Fruit fly (Drosophila melanogaster) whole organism, embryonic: ENCODE data around the gene Gk2.
A peak's percentile ranks its signal among the peaks of the same experiment; 100 is the strongest.

Experiments used
- CG10431 ChIP-seq: fragments of 200-800 bp; sonication (Bioruptor generic); optimal IDR thresholded peaks from 3 replicates; lab custom pipeline; 2018; ENCODE audit warnings: missing biosample characterization, mild to moderate bottlenecking, missing genetic modification characterization
- CG10654 ChIP-seq: fragments of 200-800 bp; sonication (Bioruptor generic); optimal IDR thresholded peaks from 2 replicates; lab custom pipeline; 2016; ENCODE audit warnings: missing biosample characterization, missing genetic modification characterization
- CG11247 ChIP-seq: fragments of 200-800 bp; sonication (Bioruptor generic); IDR thresholded peaks from 2 replicates; pipeline ENCODE4 v1.3.6; 2022; ENCODE audit warnings: missing biosample characterization, missing genetic modification characterization
- CG13123 ChIP-seq: fragments of 200-800 bp; sonication (Bioruptor generic); optimal IDR thresholded peaks from 2 replicates; lab custom pipeline; 2016; ENCODE audit warnings: missing biosample characterization, missing genetic modification characterization
- CG13894 ChIP-seq: fragments of 200-800 bp; sonication (Bioruptor generic); optimal IDR thresholded peaks from 3 replicates; lab custom pipeline; 2018; ENCODE audit warnings: missing biosample characterization, mild to moderate bottlenecking, missing genetic modification characterization, moderate library complexity
- CG15269 ChIP-seq: fragments of 200-800 bp; sonication (Bioruptor generic); optimal IDR thresholded peaks from 2 replicates; lab custom pipeline; 2018; ENCODE audit warnings: missing biosample characterization, mild to moderate bottlenecking, missing genetic modification characterization, moderate library complexity
- CG16779 ChIP-seq: fragments of 200-800 bp; sonication (Bioruptor generic); IDR thresholded peaks from 2 replicates; pipeline ENCODE4 v1.3.6; 2022; ENCODE audit warnings: missing biosample characterization, missing genetic modification characterization
- CG17912 ChIP-seq: fragments of 200-800 bp; sonication (Bioruptor generic); optimal IDR thresholded peaks from 2 replicates; lab custom pipeline; 2018; ENCODE audit warnings: missing biosample characterization, mild to moderate bottlenecking, missing genetic modification characterization
- CG2129 ChIP-seq: fragments of 200-800 bp; sonication (Bioruptor generic); IDR thresholded peaks from 2 replicates; pipeline ENCODE4 v1.3.6; 2022; ENCODE audit warnings: missing biosample characterization, missing genetic modification characterization; ENCODE audit not compliant: partially characterized antibody
- CG2678 ChIP-seq: fragments of 200-800 bp; sonication (Bioruptor generic); optimal IDR thresholded peaks from 3 replicates; lab custom pipeline; 2019; ENCODE audit warnings: missing biosample characterization, mild to moderate bottlenecking, missing genetic modification characterization, moderate library complexity
- CG32767 ChIP-seq: fragments of 200-800 bp; sonication (Bioruptor generic); IDR thresholded peaks from 2 replicates; pipeline ENCODE4 v1.3.6; 2022; ENCODE audit warnings: missing biosample characterization, missing genetic modification characterization
- CG4404 ChIP-seq: fragments of 200-800 bp; sonication (Bioruptor generic); IDR thresholded peaks from 2 replicates; pipeline ENCODE4 v1.3.6; 2022; ENCODE audit warnings: missing biosample characterization, missing genetic modification characterization
- CG4424 ChIP-seq: fragments of 200-800 bp; sonication (Bioruptor generic); optimal IDR thresholded peaks from 3 replicates; lab custom pipeline; 2016; ENCODE audit warnings: missing biosample characterization, missing genetic modification characterization
- CG5180 ChIP-seq: fragments of 200-800 bp; sonication (Bioruptor generic); optimal IDR thresholded peaks from 3 replicates; lab custom pipeline; 2017; ENCODE audit warnings: missing biosample characterization, missing genetic modification characterization, mild to moderate bottlenecking, moderate library complexity, missing genetic modification reagents
- CG6854 ChIP-seq: fragments of 200-800 bp; sonication (Bioruptor generic); optimal IDR thresholded peaks from 3 replicates; lab custom pipeline; 2017; ENCODE audit warnings: missing biosample characterization, mild to moderate bottlenecking, missing genetic modification characterization
- CG7786 ChIP-seq: fragments of 200-800 bp; sonication (Bioruptor generic); optimal IDR thresholded peaks from 2 replicates; lab custom pipeline; 2016; ENCODE audit warnings: missing biosample characterization, missing genetic modification characterization
- CG8281 ChIP-seq: fragments of 200-800 bp; sonication (Bioruptor generic); optimal IDR thresholded peaks from 2 replicates; lab custom pipeline; 2018; ENCODE audit warnings: missing biosample characterization, mild to moderate bottlenecking, missing genetic modification characterization, moderate library complexity
- CG8290 ChIP-seq, 3 experiments: fragments of 200-800 bp; sonication (Bioruptor generic); optimal IDR thresholded peaks; 2 replicates each; lab custom pipeline; 2016 to 2019; ENCODE audit warnings: missing biosample characterization in 3 of 3, missing genetic modification characterization in 3 of 3, mild to moderate bottlenecking in 2 of 3, moderate library complexity in 1 of 3
- CG9609 ChIP-seq: fragments of 200-800 bp; sonication (Bioruptor generic); optimal IDR thresholded peaks from 3 replicates; lab custom pipeline; 2016; ENCODE audit warnings: missing biosample characterization, missing genetic modification characterization
- CG9932 ChIP-seq: fragments of 200-800 bp; sonication (Bioruptor generic); IDR thresholded peaks from 2 replicates; pipeline ENCODE4 v1.3.6; 2022; ENCODE audit warnings: missing biosample characterization, missing genetic modification characterization
- Dip2 ChIP-seq: fragments of 200-800 bp; sonication (Bioruptor generic); IDR thresholded peaks from 2 replicates; pipeline ENCODE4 v1.3.6; 2022; ENCODE audit warnings: missing biosample characterization, missing genetic modification characterization
- Doc3 ChIP-seq: fragments of 200-800 bp; sonication (Bioruptor generic); IDR thresholded peaks from 3 replicates; pipeline ENCODE4 v1.3.6; 2022; ENCODE audit warnings: missing biosample characterization, missing genetic modification characterization; ENCODE audit not compliant: partially characterized antibody
- Dp ChIP-seq: fragments of 200-800 bp; sonication (Bioruptor generic); optimal IDR thresholded peaks from 2 replicates; lab custom pipeline; 2018; ENCODE audit warnings: missing biosample characterization, mild to moderate bottlenecking, missing genetic modification characterization, moderate library complexity
- Ets97D ChIP-seq: fragments of 200-800 bp; sonication (Bioruptor generic); optimal IDR thresholded peaks from 3 replicates; lab custom pipeline; 2016; ENCODE audit warnings: missing biosample characterization, missing genetic modification characterization
- HmgZ ChIP-seq: fragments of 200-800 bp; sonication (Bioruptor generic); optimal IDR thresholded peaks from 2 replicates; lab custom pipeline; 2018; ENCODE audit warnings: missing biosample characterization, mild to moderate bottlenecking, missing genetic modification characterization
- Hmr ChIP-seq: fragments of 200-800 bp; sonication (Bioruptor generic); optimal IDR thresholded peaks from 3 replicates; lab custom pipeline; 2017; ENCODE audit warnings: mild to moderate bottlenecking, missing biosample characterization, missing genetic modification reagents, missing genetic modification characterization
- Hr39 ChIP-seq: fragments of >200 bp; optimal IDR thresholded peaks from 2 replicates; lab custom pipeline; 2017
- Nf-YA ChIP-seq: fragments of 200-800 bp; sonication (Bioruptor generic); IDR thresholded peaks from 2 replicates; pipeline ENCODE4 v1.3.6; 2022; ENCODE audit warnings: missing biosample characterization, missing genetic modification characterization
- NfI ChIP-seq: fragments of 200-800 bp; sonication (Bioruptor generic); optimal IDR thresholded peaks from 3 replicates; lab custom pipeline; 2018; ENCODE audit warnings: missing biosample characterization, mild to moderate bottlenecking, missing genetic modification characterization, moderate library complexity
- Oli ChIP-seq: fragments of 200-800 bp; sonication (Bioruptor generic); optimal IDR thresholded peaks from 2 replicates; lab custom pipeline; 2018; ENCODE audit warnings: missing biosample characterization, mild to moderate bottlenecking, missing genetic modification characterization, moderate library complexity
- Scr ChIP-seq: fragments of 200-800 bp; sonication (Bioruptor generic); IDR thresholded peaks from 2 replicates; pipeline ENCODE4 v1.3.6; 2022; ENCODE audit warnings: missing biosample characterization, missing genetic modification characterization; ENCODE audit not compliant: partially characterized antibody
- Usf ChIP-seq: fragments of 200-800 bp; sonication (Bioruptor generic); optimal IDR thresholded peaks from 2 replicates; lab custom pipeline; 2017; ENCODE audit warnings: missing genotype, missing biosample characterization, missing genetic modification characterization
- cas ChIP-seq: fragments of 200-800 bp; sonication (Bioruptor generic); IDR thresholded peaks from 2 replicates; pipeline ENCODE4 v1.3.6; 2022; ENCODE audit warnings: missing biosample characterization, missing genetic modification characterization
- cato ChIP-seq: fragments of 200-800 bp; sonication (Bioruptor generic); optimal IDR thresholded peaks from 2 replicates; lab custom pipeline; 2016; ENCODE audit warnings: missing biosample characterization, missing genetic modification characterization, borderline replicate concordance
- corto ChIP-seq: fragments of 200-800 bp; sonication (Bioruptor generic); optimal IDR thresholded peaks from 2 replicates; lab custom pipeline; 2016; ENCODE audit warnings: missing biosample characterization, mild to moderate bottlenecking, missing genetic modification characterization, moderate library complexity
- cwo ChIP-seq: fragments of 200-800 bp; sonication (Bioruptor generic); optimal IDR thresholded peaks from 3 replicates; lab custom pipeline; 2017; ENCODE audit warnings: missing biosample characterization, missing genetic modification characterization, mild to moderate bottlenecking, moderate library complexity, missing genetic modification reagents
- emc ChIP-seq: fragments of 200-800 bp; sonication (Bioruptor generic); optimal IDR thresholded peaks from 2 replicates; lab custom pipeline; 2016; ENCODE audit warnings: missing biosample characterization, missing genetic modification characterization
- exex ChIP-seq: fragments of 200-800 bp; sonication (Bioruptor generic); optimal IDR thresholded peaks from 4 replicates; lab custom pipeline; 2018; ENCODE audit warnings: missing biosample characterization, mild to moderate bottlenecking, missing genetic modification characterization, moderate library complexity
- fd102C ChIP-seq: fragments of 200-800 bp; sonication (Bioruptor generic); optimal IDR thresholded peaks from 2 replicates; lab custom pipeline; 2018; ENCODE audit warnings: missing biosample characterization, mild to moderate bottlenecking, missing genetic modification characterization, moderate library complexity
- fd3F ChIP-seq: fragments of 200-800 bp; sonication (Bioruptor generic); optimal IDR thresholded peaks from 2 replicates; lab custom pipeline; 2018; ENCODE audit warnings: missing biosample characterization, mild to moderate bottlenecking, missing genetic modification characterization, moderate library complexity
- ham ChIP-seq: fragments of 200-800 bp; sonication (Bioruptor generic); IDR thresholded peaks from 2 replicates; pipeline ENCODE4 v1.3.6; 2022; ENCODE audit warnings: missing biosample characterization, missing genetic modification characterization
- ken ChIP-seq: fragments of 200-800 bp; sonication (Bioruptor generic); IDR thresholded peaks from 3 replicates; pipeline ENCODE4 v1.3.6; 2022; ENCODE audit warnings: missing biosample characterization, missing genetic modification characterization
- otp ChIP-seq: fragments of 200-800 bp; sonication (Bioruptor generic); IDR thresholded peaks from 3 replicates; pipeline ENCODE4, ENCODE4 v1.3.6; 2022; ENCODE audit warnings: missing biosample characterization, missing genetic modification characterization
- peb ChIP-seq: fragments of 200-800 bp; sonication (Bioruptor generic); IDR thresholded peaks from 2 replicates; pipeline ENCODE4 v1.3.6; 2022; ENCODE audit warnings: missing biosample characterization, missing genetic modification characterization
- sens ChIP-seq: fragments of 200-800 bp; sonication (Bioruptor generic); peaks from one replicate; lab custom pipeline; 2016; ENCODE audit warnings: missing biosample characterization, missing genetic modification characterization
- seq ChIP-seq: fragments of 200-800 bp; sonication (Bioruptor generic); IDR thresholded peaks from 2 replicates; pipeline ENCODE4 v1.3.6; 2022; ENCODE audit warnings: missing biosample characterization, missing genetic modification characterization
- sima ChIP-seq: fragments of 200-800 bp; sonication (Bioruptor generic); optimal IDR thresholded peaks from 2 replicates; lab custom pipeline; 2016; ENCODE audit warnings: missing biosample characterization, missing genetic modification characterization
- vnd ChIP-seq: fragments of 200-800 bp; sonication (Bioruptor generic); IDR thresholded peaks from 3 replicates; pipeline ENCODE4 v1.3.6; 2022; ENCODE audit warnings: missing biosample characterization, missing genetic modification characterization; ENCODE audit not compliant: partially characterized antibody

Gene Gk2

DNA sequence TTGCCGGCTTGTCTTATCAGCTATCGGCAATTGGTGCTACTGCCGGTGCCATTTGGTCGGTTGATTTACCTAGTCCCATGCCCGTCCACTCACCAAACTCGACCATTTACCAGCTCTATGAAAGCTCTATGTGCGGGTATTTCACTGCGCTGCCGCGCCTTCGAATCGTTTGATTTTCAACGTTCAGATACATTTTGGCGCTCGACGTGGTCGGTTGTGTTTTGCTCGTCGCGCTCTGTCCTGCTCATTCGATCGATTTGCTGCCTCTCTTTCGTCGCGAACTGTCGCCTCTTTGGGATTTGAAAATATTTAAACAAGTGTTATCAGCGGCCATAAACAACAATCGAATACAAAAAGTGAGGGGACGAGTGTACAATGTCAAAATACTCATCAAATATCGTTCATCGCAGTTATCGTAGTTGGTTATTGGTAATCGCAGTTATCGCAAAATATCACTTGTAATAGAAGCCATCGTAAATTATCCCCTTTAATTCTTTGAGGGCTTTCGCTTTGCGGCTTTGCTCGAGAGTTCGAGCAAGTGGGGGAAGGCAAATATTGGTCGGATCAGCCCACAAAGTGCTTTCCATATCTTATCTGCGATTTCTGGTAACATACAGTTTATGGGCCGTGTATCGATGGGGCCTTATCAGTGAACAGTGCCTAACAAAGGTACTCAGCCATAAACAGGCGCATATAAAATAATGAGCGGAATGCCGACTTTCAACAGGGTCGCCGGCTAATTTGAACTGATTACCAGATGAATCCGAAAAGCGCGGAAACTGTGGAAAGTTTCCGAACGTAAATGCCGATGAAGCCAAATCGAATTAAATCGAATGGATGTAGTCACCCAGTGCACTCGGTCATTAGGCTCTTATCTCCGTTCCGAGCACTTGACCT is 3.7 kb downstream of the Gk2 start (continued):
- TF ChIP-seq CG32767 (GFP tag; lab: Robert Waterston, UW) (no peak), CG2129 (GFP tag; lab: Robert Waterston, UW) (no peak), CG9932 (GFP tag; lab: Robert Waterston, UW) (no peak), Usf (GFP tag; lab: Kevin White, UChicago) (no peak), vnd (GFP tag; lab: Robert Waterston, UW) (no peak), CG5180 (GFP tag; lab: Kevin White, UChicago) (peak; percentile 63), sens (GFP tag; lab: Kevin White, UChicago) (peak; percentile 86), NfI (GFP tag; lab: Kevin White, UChicago) (peak; percentile 2), fd3F (GFP tag; lab: Kevin White, UChicago) (no peak), seq (GFP tag; lab: Robert Waterston, UW) (no peak), CG7786 (GFP tag; lab: Kevin White, UChicago) (no peak), CG8281 (tag; lab: Kevin White, UChicago) (peak; percentile 10), cas (GFP tag; lab: Robert Waterston, UW) (no peak), CG11247 (GFP tag; lab: Robert Waterston, UW) (no peak), cwo (GFP tag; lab: Kevin White, UChicago) (peak; percentile 19), exex (peak; percentile 98), CG4424 (GFP tag; lab: Kevin White, UChicago) (no peak), CG10654 (GFP tag; lab: Kevin White, UChicago) (no peak), Doc3 (GFP tag; lab: Robert Waterston, UW) (no peak), sima (GFP tag; lab: Kevin White, UChicago) (no peak), CG13894 (tag; lab: Kevin White, UChicago) (no peak), Nf-YA (GFP tag; lab: Robert Waterston, UW) (no peak), otp (GFP tag; lab: Robert Waterston, UW) (peak; percentile 20; the same call in 1 of the 3 replicates), Scr (GFP tag; lab: Robert Waterston, UW) (peak; percentile 20; the same call in 1 of the 2 replicates), Dp (peak; percentile 14), CG6854 (peak; percentile 29), ken (GFP tag; lab: Robert Waterston, UW) (0 out of 3 replicates have a peak, but pooled peaks have one; percentile 19), CG10431 (GFP tag; lab: Kevin White, UChicago) (no peak), CG2678 (tag; lab: Kevin White, UChicago) (peak; percentile 30), CG17912 (GFP tag; lab: Kevin White, UChicago) (no peak), Oli (no peak), CG13123 (GFP tag; lab: Kevin White, UChicago) (no peak), emc (GFP tag; lab: Kevin White, UChicago) (no peak), CG15269 (tag; lab: Kevin White, UChicago) (no peak), Hmr (peak; percentile 37), CG4404 (GFP tag; lab: Robert Waterston, UW) (no peak), Dip2 (GFP tag; lab: Robert Waterston, UW) (no peak), corto (GFP tag; lab: Kevin White, UChicago) (no peak), peb (GFP tag; lab: Robert Waterston, UW) (no peak), HmgZ (tag; lab: Kevin White, UChicago) (peak; percentile 22), Hr39 (lab: Kevin White, UChicago) (no peak), Ets97D (GFP tag; lab: Kevin White, UChicago) (no peak), CG9609 (no peak), fd102C (GFP tag; lab: Kevin White, UChicago) (no peak), CG16779 (0 out of 2 replicates have a peak, but pooled peaks have one; percentile 53), ham (GFP tag; lab: Robert Waterston, UW) (no peak), cato (GFP tag; lab: Kevin White, UChicago) (no peak), CG8290 (GFP tag; optimal IDR thresholded peaks at IDR 0.05; lab: Kevin White, UChicago) (no peak), CG8290 (tag; optimal IDR thresholded peaks at IDR 0.05; lab: Kevin White, UChicago) (peak in 1 of 2 experiments; percentile 30)
